Worm (Caenorhabditis elegans): ENCODE data around the gene srg-38.
A peak's percentile ranks its signal among the peaks of the same experiment; 100 is the strongest.
"Not testable (repeated sequence)": the region's sequence is repeated elsewhere in the genome, so short reads cannot be mapped to it uniquely, and the experiment has no call there.

DNA sequence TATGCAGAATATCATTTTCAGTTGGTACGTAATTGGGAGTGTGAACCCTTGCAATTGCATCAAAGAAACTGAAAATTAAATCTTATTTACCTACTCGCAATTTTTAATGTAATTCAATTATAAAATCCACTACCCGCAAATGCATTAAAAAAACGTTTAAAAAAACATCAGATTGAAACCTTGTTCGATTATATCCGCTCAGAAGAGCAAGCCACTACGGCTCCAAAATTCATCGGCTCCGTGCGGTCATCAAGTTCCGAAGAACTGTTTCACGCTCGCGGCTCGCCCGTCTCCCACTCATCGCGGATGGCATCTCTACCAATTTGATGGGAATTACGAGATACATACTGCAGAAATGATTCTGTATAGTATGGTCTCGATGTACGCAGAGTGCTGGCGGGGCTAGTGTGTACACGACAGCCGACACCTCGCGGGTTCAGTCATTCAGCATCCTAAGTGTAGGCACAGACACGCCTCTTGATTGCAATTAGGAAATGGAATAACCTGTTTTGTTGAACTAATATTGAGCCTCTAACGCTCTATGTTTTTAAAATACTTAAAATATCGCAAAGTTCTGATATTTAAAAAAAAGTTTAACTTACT lies 20.0 kb upstream of the srg-38 start:
- TF ChIP-seq jun-1 (tag; optimal IDR thresholded peaks at IDR 0.05); aly-2 (tag; optimal IDR thresholded peaks at IDR 0.05); fkh-10 (GFP tag; optimal IDR thresholded peaks at IDR 0.05); lin-15B (tag; optimal IDR thresholded peaks at IDR 0.05): not testable (repeated sequence)
- TF ChIP-seq nhr-25 (tag; optimal IDR thresholded peaks at IDR 0.05) = peak; percentile 29
- TF ChIP-seq pqm-1 (tag; optimal IDR thresholded peaks at IDR 0.05) = peak; percentile 23
